Worm (Caenorhabditis elegans): ENCODE measurements around the gene C25G4.2.

ce11 chrIV:12456613-12457012 lies 12.8 kb upstream of the C25G4.2 start, which contains the start of gene C25G4.7:
- no peak for TF ChIP-seq ets-4 (tag; optimal IDR thresholded peaks at IDR 0.05)
- no peak for TF ChIP-seq pha-4 (tag; optimal IDR thresholded peaks at IDR 0.05)
- no peak for TF ChIP-seq elt-2 (tag; optimal IDR thresholded peaks at IDR 0.05)
- no peak for TF ChIP-seq unc-55 (GFP tag; optimal IDR thresholded peaks at IDR 0.05)
